Fruit fly (Drosophila melanogaster) whole organism, embryonic: ENCODE measurements around the gene Rpt4.

ENCODE experiments used
- Blimp-1 ChIP-seq: fragments of 200-800 bp; sonication (Bioruptor generic); optimal IDR thresholded peaks from 3 replicates; lab custom pipeline; 2018; ENCODE audit warnings: missing biosample characterization, missing genetic modification characterization, mild to moderate bottlenecking, moderate library complexity, missing genetic modification reagents
- Bteb2 ChIP-seq: fragments of 200-800 bp; sonication (Bioruptor generic); optimal IDR thresholded peaks from 2 replicates; lab custom pipeline; 2016; ENCODE audit warnings: missing biosample characterization, missing genetic modification characterization
- CG12155 ChIP-seq: fragments of 200-800 bp; sonication (Bioruptor generic); optimal IDR thresholded peaks from 3 replicates; lab custom pipeline; 2016; ENCODE audit warnings: missing biosample characterization, missing genetic modification characterization
- CG12391 ChIP-seq: fragments of 200-800 bp; sonication (Bioruptor generic); optimal IDR thresholded peaks from 3 replicates; lab custom pipeline; 2018; ENCODE audit warnings: missing biosample characterization, mild to moderate bottlenecking, missing genetic modification characterization, moderate library complexity
- CG13775 ChIP-seq: fragments of 200-800 bp; sonication (Bioruptor generic); optimal IDR thresholded peaks from 3 replicates; lab custom pipeline; 2017; ENCODE audit warnings: missing biosample characterization, mild to moderate bottlenecking, missing genetic modification characterization
- CG16815 ChIP-seq: fragments of 200-800 bp; sonication (Bioruptor generic); optimal IDR thresholded peaks from 3 replicates; lab custom pipeline; 2017; ENCODE audit warnings: missing biosample characterization, mild to moderate bottlenecking, missing genetic modification characterization
- CG17328 ChIP-seq: fragments of 200-800 bp; sonication (Bioruptor generic); IDR thresholded peaks from 2 replicates; pipeline ENCODE4 v1.3.6; 2022; ENCODE audit warnings: missing biosample characterization, missing genetic modification characterization
- CG17802 ChIP-seq: fragments of 200-800 bp; sonication (Bioruptor generic); optimal IDR thresholded peaks from 2 replicates; lab custom pipeline; 2018; ENCODE audit warnings: missing biosample characterization, mild to moderate bottlenecking, missing genetic modification characterization, moderate library complexity
- CG18262 ChIP-seq: fragments of 200-800 bp; optimal IDR thresholded peaks from 3 replicates; lab custom pipeline; 2019; ENCODE audit warnings: missing biosample characterization, mild to moderate bottlenecking, missing genetic modification characterization, moderate library complexity
- CG2129 ChIP-seq: fragments of 200-800 bp; sonication (Bioruptor generic); IDR thresholded peaks from 2 replicates; pipeline ENCODE4 v1.3.6; 2022; ENCODE audit warnings: missing biosample characterization, missing genetic modification characterization; ENCODE audit not compliant: partially characterized antibody
- CG31365 ChIP-seq: fragments of 200-800 bp; sonication (Bioruptor generic); optimal IDR thresholded peaks from 2 replicates; lab custom pipeline; 2018; ENCODE audit warnings: missing biosample characterization, mild to moderate bottlenecking, missing genetic modification characterization
- CG31441 ChIP-seq: fragments of 200-800 bp; sonication (Bioruptor generic); IDR thresholded peaks from 2 replicates; pipeline ENCODE4 v1.3.6; 2022; ENCODE audit warnings: missing biosample characterization, missing genetic modification characterization
- CG32532 ChIP-seq: fragments of 200-800 bp; sonication (Bioruptor generic); IDR thresholded peaks from 2 replicates; pipeline ENCODE4 v1.3.6; 2022; ENCODE audit warnings: missing biosample characterization, missing genetic modification characterization
- CG3847 ChIP-seq: fragments of 200-800 bp; sonication (Bioruptor generic); IDR thresholded peaks from 2 replicates; pipeline ENCODE4 v1.3.6; 2022; ENCODE audit warnings: missing biosample characterization, missing genetic modification characterization
- CG4820 ChIP-seq: fragments of 200-800 bp; sonication (Bioruptor generic); optimal IDR thresholded peaks from 3 replicates; lab custom pipeline; 2016; ENCODE audit warnings: missing biosample characterization, missing genetic modification characterization
- CG6175 ChIP-seq: fragments of 200-800 bp; sonication (Bioruptor generic); IDR thresholded peaks from 3 replicates; pipeline ENCODE4 v1.3.6; 2022; ENCODE audit warnings: missing biosample characterization, missing genetic modification characterization
- CG8290 ChIP-seq, 3 experiments: fragments of 200-800 bp; sonication (Bioruptor generic); optimal IDR thresholded peaks; 2 replicates each; lab custom pipeline; 2016 to 2019; ENCODE audit warnings: missing biosample characterization in 3 of 3, missing genetic modification characterization in 3 of 3, mild to moderate bottlenecking in 2 of 3, moderate library complexity in 1 of 3
- CG8388 ChIP-seq: fragments of 200-800 bp; sonication (Bioruptor generic); optimal IDR thresholded peaks from 2 replicates; lab custom pipeline; 2019; ENCODE audit warnings: missing biosample characterization, mild to moderate bottlenecking, missing genetic modification characterization, moderate library complexity
- CG9817 ChIP-seq: fragments of 200-800 bp; sonication (Bioruptor generic); optimal IDR thresholded peaks from 2 replicates; lab custom pipeline; 2018; ENCODE audit warnings: missing biosample characterization, mild to moderate bottlenecking, missing genetic modification characterization, moderate library complexity
- Camta ChIP-seq: fragments of 200-800 bp; sonication (Bioruptor generic); optimal IDR thresholded peaks from 2 replicates; lab custom pipeline; 2016; ENCODE audit warnings: missing biosample characterization, missing genetic modification characterization
- E2f2 ChIP-seq: fragments of 200-800 bp; sonication (Bioruptor generic); IDR thresholded peaks from 2 replicates; pipeline ENCODE4 v1.3.6; 2022; ENCODE audit warnings: missing biosample characterization, missing genetic modification characterization
- Eip74EF ChIP-seq, 2 experiments: fragments of 200-800 bp in 1 of 2; fragments of >200 bp in 1 of 2; sonication (Bioruptor generic) in 1 of 2; optimal IDR thresholded peaks; 2 replicates each; lab custom pipeline; 2017 to 2019; ENCODE audit warnings: missing biosample characterization in 2 of 2, missing genetic modification characterization in 2 of 2, mild to moderate bottlenecking in 1 of 2, moderate library complexity in 1 of 2
- Ets97D ChIP-seq: fragments of 200-800 bp; sonication (Bioruptor generic); optimal IDR thresholded peaks from 3 replicates; lab custom pipeline; 2016; ENCODE audit warnings: missing biosample characterization, missing genetic modification characterization
- HmgD ChIP-seq: fragments of 200-800 bp; sonication (Bioruptor generic); optimal IDR thresholded peaks from 3 replicates; lab custom pipeline; 2016; ENCODE audit warnings: missing biosample characterization, missing genetic modification characterization
- Jarid2 ChIP-seq: fragments of 200-800 bp; sonication (Bioruptor generic); optimal IDR thresholded peaks from 3 replicates; lab custom pipeline; 2017; ENCODE audit warnings: mild to moderate bottlenecking, missing biosample characterization, missing genetic modification reagents, missing genetic modification characterization
- Lim3 ChIP-seq: fragments of 200-800 bp; sonication (Bioruptor generic); IDR thresholded peaks from 2 replicates; pipeline ENCODE4 v1.3.6; 2022; ENCODE audit warnings: missing biosample characterization, missing genetic modification characterization
- MESR4 ChIP-seq: fragments of 200-800 bp; sonication (Bioruptor generic); optimal IDR thresholded peaks from 2 replicates; lab custom pipeline; 2018; ENCODE audit warnings: missing biosample characterization, mild to moderate bottlenecking, missing genetic modification characterization, moderate library complexity
- NC2β ChIP-seq: fragments of 200-800 bp; sonication (Bioruptor generic); optimal IDR thresholded peaks from 2 replicates; lab custom pipeline; 2016; ENCODE audit warnings: missing biosample characterization, missing genetic modification characterization
- Pdp1 ChIP-seq, 2 experiments: fragments of 200-800 bp; sonication (Bioruptor generic); optimal IDR thresholded peaks; 3 replicates each; lab custom pipeline; 2016; ENCODE audit warnings: missing biosample characterization in 2 of 2, missing genetic modification characterization in 2 of 2, mild to moderate bottlenecking in 1 of 2, moderate library complexity in 1 of 2
- Sin3A ChIP-seq: fragments of >200 bp; optimal IDR thresholded peaks from 2 replicates; lab custom pipeline; 2018
- Tbp ChIP-seq: fragments of >200 bp; optimal IDR thresholded peaks from 2 replicates; lab custom pipeline; 2018; ENCODE audit warnings: missing biosample characterization, missing genetic modification characterization
- Xbp1 ChIP-seq: fragments of 200-800 bp; sonication (Bioruptor generic); optimal IDR thresholded peaks from 3 replicates; lab custom pipeline; 2016; ENCODE audit warnings: missing biosample characterization, mild to moderate bottlenecking, missing genetic modification characterization
- bab2 ChIP-seq: fragments of 200-800 bp; sonication (Bioruptor generic); optimal IDR thresholded peaks from 2 replicates; lab custom pipeline; 2016; ENCODE audit warnings: missing biosample characterization, missing genetic modification characterization
- bsh ChIP-seq, 2 experiments: fragments of 200-800 bp; sonication (Bioruptor generic); optimal IDR thresholded peaks; 2 replicates each; lab custom pipeline; 2017 to 2018; ENCODE audit warnings: mild to moderate bottlenecking in 2 of 2, missing biosample characterization in 2 of 2, missing genetic modification characterization in 2 of 2, moderate library complexity in 1 of 2
- chinmo ChIP-seq: fragments of 200-800 bp; sonication (Bioruptor generic); IDR thresholded peaks from 4 replicates; pipeline ENCODE4 v1.3.6; 2022; ENCODE audit warnings: missing biosample characterization, missing genetic modification characterization; ENCODE audit not compliant: partially characterized antibody
- corto ChIP-seq: fragments of 200-800 bp; sonication (Bioruptor generic); optimal IDR thresholded peaks from 2 replicates; lab custom pipeline; 2016; ENCODE audit warnings: missing biosample characterization, mild to moderate bottlenecking, missing genetic modification characterization, moderate library complexity
- dan ChIP-seq: fragments of 200-800 bp; sonication (Bioruptor generic); IDR thresholded peaks from 2 replicates; pipeline ENCODE4 v1.3.6; 2022; ENCODE audit warnings: missing biosample characterization, missing genetic modification characterization
- dm ChIP-seq: fragments of 200-800 bp; sonication (Bioruptor generic); optimal IDR thresholded peaks from 3 replicates; lab custom pipeline; 2016; ENCODE audit warnings: missing biosample characterization, missing genetic modification characterization
- ewg ChIP-seq: fragments of 200-800 bp; sonication (Bioruptor generic); optimal IDR thresholded peaks from 3 replicates; lab custom pipeline; 2017; ENCODE audit warnings: mild to moderate bottlenecking, missing biosample characterization, missing genetic modification reagents, missing genetic modification characterization
- gt ChIP-seq: fragments of 200-800 bp; sonication (Bioruptor generic); IDR thresholded peaks from 2 replicates; pipeline ENCODE4 v1.3.6; 2022; ENCODE audit warnings: missing biosample characterization, missing genetic modification characterization
- ham ChIP-seq: fragments of 200-800 bp; sonication (Bioruptor generic); IDR thresholded peaks from 2 replicates; pipeline ENCODE4 v1.3.6; 2022; ENCODE audit warnings: missing biosample characterization, missing genetic modification characterization
- her ChIP-seq: fragments of 200-800 bp; sonication (Bioruptor generic); optimal IDR thresholded peaks from 2 replicates; lab custom pipeline; 2016; ENCODE audit warnings: missing biosample characterization, missing genetic modification characterization
- lilli ChIP-seq: fragments of 200-800 bp; sonication (Bioruptor generic); optimal IDR thresholded peaks from 3 replicates; lab custom pipeline; 2016; ENCODE audit warnings: missing biosample characterization, missing genetic modification characterization
- lola ChIP-seq, 3 experiments: fragments of >200 bp in 2 of 3; fragments of 200-800 bp in 1 of 3; sonication (Bioruptor generic) in 1 of 3; optimal IDR thresholded peaks; 2 replicates each; lab custom pipeline; 2017 to 2019; ENCODE audit warnings: missing biosample characterization in 3 of 3, missing genetic modification characterization in 3 of 3, mild to moderate bottlenecking in 1 of 3, moderate library complexity in 1 of 3
- nmo ChIP-seq: fragments of 200-800 bp; sonication (Bioruptor generic); optimal IDR thresholded peaks from 2 replicates; lab custom pipeline; 2018; ENCODE audit warnings: missing biosample characterization, mild to moderate bottlenecking, missing genetic modification characterization, moderate library complexity
- p53 ChIP-seq: fragments of 200-800 bp; sonication (Bioruptor generic); optimal IDR thresholded peaks from 2 replicates; lab custom pipeline; 2016; ENCODE audit warnings: missing biosample characterization, missing genetic modification characterization
- pan ChIP-seq, 4 experiments: fragments of >200 bp in 3 of 4; fragments of 200-800 bp in 1 of 4; sonication (Bioruptor generic) in 1 of 4; optimal IDR thresholded peaks in 3 of 4; IDR thresholded peaks in 1 of 4; 2 replicates each; pipeline versions ENCODE4 v1.3.6 to Lab custom; 2017 to 2022; ENCODE audit warnings: missing biosample characterization in 2 of 4, missing genetic modification characterization in 2 of 4, mixed read lengths in 1 of 4
- phol ChIP-seq: fragments of 200-800 bp; sonication (Bioruptor generic); optimal IDR thresholded peaks from 3 replicates; lab custom pipeline; 2018; ENCODE audit warnings: missing biosample characterization, mild to moderate bottlenecking, missing genetic modification characterization, moderate library complexity
- wdn ChIP-seq: fragments of 200-800 bp; sonication (Bioruptor generic); IDR thresholded peaks from 2 replicates; pipeline ENCODE4 v1.3.6; 2022; ENCODE audit warnings: missing biosample characterization, missing genetic modification characterization

The Rpt4 gene

DNA sequence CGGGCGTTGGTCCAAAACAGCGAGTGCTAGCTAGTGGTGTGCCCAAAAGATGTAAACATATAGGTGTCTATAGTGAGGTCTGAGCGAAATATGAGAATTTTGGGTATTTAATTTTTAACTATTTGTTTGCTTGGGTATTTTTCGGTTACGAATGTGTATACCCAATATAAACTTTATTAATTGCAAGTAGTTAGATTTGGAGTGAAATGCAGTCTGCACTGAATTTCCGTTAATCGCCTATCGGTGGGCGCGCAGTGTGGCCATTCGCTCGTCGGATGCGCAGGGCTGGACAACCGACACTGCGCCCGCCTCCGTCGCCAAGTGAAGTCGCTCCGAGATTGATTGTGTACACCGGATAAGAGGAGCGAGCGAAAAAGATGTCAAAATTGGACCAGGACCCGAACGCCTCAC lies 4.1 kb upstream of the Rpt4 start, which contains the start of the genes CG15891 and CG3815 (continued):
- TF ChIP-seq Blimp-1 (GFP tag; lab: Kevin White, UChicago) (no peak), her (peak; percentile 23), CG12155 (GFP tag; lab: Kevin White, UChicago) (peak; percentile 81), CG17802 (peak; percentile 35), chinmo (GFP tag; lab: Robert Waterston, UW) (0 out of 4 replicates have a peak, but pooled peaks have one; percentile 34), CG16815 (GFP tag; lab: Kevin White, UChicago) (peak; percentile 28), CG31365 (tag; lab: Kevin White, UChicago) (no peak), Sin3A (lab: Kevin White, UChicago) (peak; percentile 89), Bteb2 (GFP tag; lab: Kevin White, UChicago) (peak; percentile 19), lola (GFP tag; optimal IDR thresholded peaks at IDR 0.05; lab: Kevin White, UChicago) (peak in 1 of 3 experiments; percentile 56), CG6175 (GFP tag; lab: Robert Waterston, UW) (no peak), CG4820 (GFP tag; lab: Kevin White, UChicago) (peak; percentile 10), CG8388 (GFP tag; lab: Kevin White, UChicago) (peak; percentile 55), phol (tag; lab: Kevin White, UChicago) (peak; percentile 71), p53 (GFP tag; lab: Kevin White, UChicago) (peak; percentile 33), nmo (GFP tag; lab: Kevin White, UChicago) (peak; percentile 78), wdn (0 out of 2 replicates have a peak, but pooled peaks have one; percentile 41), Ets97D (GFP tag; lab: Kevin White, UChicago) (peak; percentile 57), CG3847 (GFP tag; lab: Robert Waterston, UW) (peak; percentile 82), Camta (GFP tag; lab: Kevin White, UChicago) (peak; percentile 33), E2f2 (GFP tag; lab: Robert Waterston, UW) (peak; percentile 54), Tbp (GFP tag; lab: Kevin White, UChicago) (no peak), CG13775 (GFP tag; lab: Kevin White, UChicago) (peak; percentile 67), dan (GFP tag; lab: Robert Waterston, UW) (no peak), bab2 (GFP tag; lab: Kevin White, UChicago) (peak; percentile 55), CG12391 (tag; lab: Kevin White, UChicago) (peak; percentile 67), dm (peak; percentile 43), Jarid2 (GFP tag; lab: Kevin White, UChicago) (no peak), HmgD (GFP tag; lab: Kevin White, UChicago) (peak; percentile 3), CG2129 (GFP tag; lab: Robert Waterston, UW) (no peak), bsh (GFP tag; optimal IDR thresholded peaks at IDR 0.05; lab: Kevin White, UChicago) (peak in 1 of 2 experiments; percentile 41), CG17328 (GFP tag; lab: Robert Waterston, UW) (no peak), Xbp1 (peak; percentile 53), corto (no peak), ham (GFP tag; lab: Robert Waterston, UW) (0 out of 2 replicates have a peak, but pooled peaks have one; percentile 8), Pdp1 (GFP tag; optimal IDR thresholded peaks at IDR 0.05; lab: Kevin White, UChicago) (peak; percentile 41 to 48), pan (optimal IDR thresholded peaks at IDR 0.05; lab: Kevin White, UChicago) (no peak), pan (GFP tag; optimal IDR thresholded peaks at IDR 0.05 in 1 of 2, IDR thresholded peaks at IDR 0.05 in 1 of 2) (peak in 1 of 2 experiments; percentile 7), CG8290 (GFP tag; optimal IDR thresholded peaks at IDR 0.05; lab: Kevin White, UChicago) (peak; percentile 46), CG8290 (tag; optimal IDR thresholded peaks at IDR 0.05; lab: Kevin White, UChicago) (no peak), ewg (GFP tag; lab: Kevin White, UChicago) (peak; percentile 93), CG31441 (GFP tag; lab: Robert Waterston, UW) (no peak; the same call in 1 of the 2 replicates), CG9817 (tag; lab: Kevin White, UChicago) (peak; percentile 63), gt (GFP tag; lab: Robert Waterston, UW) (0 out of 2 replicates have a peak, but pooled peaks have one; percentile 13), NC2β (GFP tag; lab: Kevin White, UChicago) (no peak), CG18262 (tag; lab: Kevin White, UChicago) (peak; percentile 48), CG32532 (peak; percentile 71), Eip74EF (GFP tag; optimal IDR thresholded peaks at IDR 0.05; lab: Kevin White, UChicago) (no peak), Lim3 (no peak), lilli (GFP tag; lab: Kevin White, UChicago) (peak; percentile 68), MESR4 (peak; percentile 53)
